Worm (Caenorhabditis elegans): ENCODE data around the gene let-765.

DNA sequence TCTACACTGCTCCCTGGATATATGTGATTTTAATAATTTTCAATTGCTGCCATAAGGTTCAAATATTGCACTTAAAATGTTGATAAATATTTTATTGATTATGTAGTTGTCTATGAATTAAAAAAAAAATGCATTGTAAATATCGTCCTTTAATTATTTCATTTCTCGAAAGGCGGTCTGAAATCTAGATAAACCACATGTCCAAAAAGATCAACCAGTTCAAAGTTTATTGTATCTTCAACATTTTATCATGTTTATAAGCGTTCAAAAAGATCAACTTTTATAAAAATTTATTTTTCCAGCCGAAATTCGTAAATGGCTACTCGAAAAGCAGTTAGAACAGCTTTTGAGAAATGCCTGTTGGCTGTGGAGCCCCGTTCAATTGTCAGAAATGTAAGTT is 19.0 kb upstream of the let-765 start, which contains the start of gene C13B9.2:
- no peak for TF ChIP-seq W03F9.2 (tag; optimal IDR thresholded peaks at IDR 0.05)
- TF ChIP-seq dao-5 (tag; optimal IDR thresholded peaks at IDR 0.05): no peak
- no peak for TF ChIP-seq him-1 (tag; optimal IDR thresholded peaks at IDR 0.05)
